Worm (Caenorhabditis elegans): ENCODE data around the gene K08B12.3.

The K08B12.3 gene

ce11 chrV:6222171-6222733 is 12.7 kb upstream of the K08B12.3 start (continued):
- no peak for TF ChIP-seq saeg-2 (GFP tag; IDR thresholded peaks at IDR 0.05)
- no peak for TF ChIP-seq Y105C5A.15 (GFP tag; IDR thresholded peaks at IDR 0.05)
- 0 out of 2 replicates have a peak, but pooled peaks have one; percentile 8 for TF ChIP-seq dmd-8 (GFP tag; IDR thresholded peaks at IDR 0.05)
- TF ChIP-seq set-16 (GFP tag; IDR thresholded peaks at IDR 0.05): peak; percentile 10; the same call in 1 of the 2 replicates
- no peak for TF ChIP-seq lin-39 (tag; optimal IDR thresholded peaks at IDR 0.05)

DNA sequence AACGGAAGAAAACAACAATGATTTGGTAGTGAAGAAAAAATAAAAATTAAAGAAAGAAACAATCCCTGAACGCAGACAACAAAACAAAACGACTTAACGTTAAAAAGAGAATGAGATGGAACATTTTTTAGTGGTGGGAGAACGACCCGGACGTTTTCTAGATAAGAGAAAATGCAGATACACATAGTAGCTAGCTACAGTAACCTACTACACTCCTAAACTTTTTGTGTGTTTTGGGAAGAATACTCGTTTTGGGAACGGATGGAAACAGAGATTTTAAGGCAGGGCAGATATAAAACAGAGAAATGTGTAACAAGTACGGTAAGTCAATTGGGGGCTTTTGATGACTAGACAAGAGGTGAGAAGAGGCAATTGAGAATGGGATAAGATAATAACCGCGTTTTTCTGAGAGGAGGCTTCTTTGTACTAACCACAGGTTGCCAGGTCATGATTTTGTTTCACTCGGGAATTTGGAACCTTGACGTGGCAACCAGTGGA is 12.1 kb upstream of the K08B12.3 start:
- TF ChIP-seq daf-16 (GFP tag; optimal IDR thresholded peaks at IDR 0.05) (no peak), daf-16 (tag; optimal IDR thresholded peaks at IDR 0.05) (peak; percentile 40), lin-1 (GFP tag; IDR thresholded peaks at IDR 0.05) (no peak; the same call in 1 of the 2 replicates), snpc-1.2 (GFP tag; IDR thresholded peaks at IDR 0.05) (no peak), daf-12 (tag; optimal IDR thresholded peaks at IDR 0.05) (no peak), F49E8.2 (tag; optimal IDR thresholded peaks at IDR 0.05; ENCODE audit: borderline replicate concordance) (no peak), T20F7.1 (GFP tag; optimal IDR thresholded peaks at IDR 0.05) (peak; percentile 2), jun-1 (tag; optimal IDR thresholded peaks at IDR 0.05) (peak; percentile 50), hmg-1.1 (GFP tag; IDR thresholded peaks at IDR 0.05) (no peak), unc-39 (tag; optimal IDR thresholded peaks at IDR 0.05) (no peak), nhr-11 (tag; optimal IDR thresholded peaks at IDR 0.05) (peak; percentile 23), aly-2 (tag; optimal IDR thresholded peaks at IDR 0.05) (no peak), hlh-30 (tag; optimal IDR thresholded peaks at IDR 0.05; ENCODE audit: insufficient read depth) (no peak), gei-8 (GFP tag; optimal IDR thresholded peaks at IDR 0.05) (peak; percentile 8), mep-1 (tag; optimal IDR thresholded peaks at IDR 0.05) (no peak), unc-62 (GFP tag; optimal IDR thresholded peaks at IDR 0.05 in 1 of 2) (peak in 1 of 2 experiments; percentile 99), unc-62 (tag; optimal IDR thresholded peaks at IDR 0.05) (no peak), nhr-48 (tag; optimal IDR thresholded peaks at IDR 0.05) (no peak), pqm-1 (tag; optimal IDR thresholded peaks at IDR 0.05) (peak; percentile 35), T26A8.4 (GFP tag; IDR thresholded peaks at IDR 0.05) (0 out of 2 replicates have a peak, but pooled peaks have one; percentile 12), tra-1 (GFP tag; IDR thresholded peaks at IDR 0.05) (peak; percentile 13; the same call in 1 of the 2 replicates), nhr-28 (tag; optimal IDR thresholded peaks at IDR 0.05) (peak; percentile 15), nhr-25 (tag; optimal IDR thresholded peaks at IDR 0.05; ENCODE audit: borderline replicate concordance, insufficient read depth) (peak; percentile 18), fkh-10 (GFP tag; optimal IDR thresholded peaks at IDR 0.05) (no peak), vab-7 (GFP tag; IDR thresholded peaks at IDR 0.05) (no peak), dve-1 (tag; optimal IDR thresholded peaks at IDR 0.05; ENCODE audit: insufficient read depth) (peak; percentile 42), zip-2 (tag; optimal IDR thresholded peaks at IDR 0.05) (no peak), D1046.2 (GFP tag; IDR thresholded peaks at IDR 0.05) (peak; percentile 31; the same call in 1 of the 2 replicates), nhr-102 (tag; optimal IDR thresholded peaks at IDR 0.05) (no peak)

- no peak for TF ChIP-seq attf-4 (tag; optimal IDR thresholded peaks at IDR 0.05)
- no peak for TF ChIP-seq spr-3 (GFP tag; optimal IDR thresholded peaks at IDR 0.05)
- no peak for TF ChIP-seq ces-1 (GFP tag; optimal IDR thresholded peaks at IDR 0.05)
- TF ChIP-seq duxl-1 (tag; optimal IDR thresholded peaks at IDR 0.05; ENCODE audit: poor library complexity): peak; percentile 48
- 0 out of 2 replicates have a peak, but pooled peaks have one; percentile 10 for TF ChIP-seq lim-7 (GFP tag; IDR thresholded peaks at IDR 0.05)
- 0 out of 2 replicates have a peak, but pooled peaks have one; percentile 7 for TF ChIP-seq lin-1 (GFP tag; IDR thresholded peaks at IDR 0.05)
- TF ChIP-seq egl-43 (GFP tag; IDR thresholded peaks at IDR 0.05): no peak
- peak; percentile 95 for TF ChIP-seq aha-1 (tag)
- TF ChIP-seq ama-1 (optimal IDR thresholded peaks at IDR 0.05): peak; percentile 50
- TF ChIP-seq zip-2 (tag; optimal IDR thresholded peaks at IDR 0.05): peak; percentile 34
- TF ChIP-seq nhr-6 (tag; optimal IDR thresholded peaks at IDR 0.05): no peak
- peak in 1 of 2 experiments; percentile 71 for TF ChIP-seq unc-62 (GFP tag; optimal IDR thresholded peaks at IDR 0.05 in 1 of 2)
- TF ChIP-seq unc-62 (tag; optimal IDR thresholded peaks at IDR 0.05): no peak
- TF ChIP-seq dve-1 (tag; optimal IDR thresholded peaks at IDR 0.05; ENCODE audit: insufficient read depth): no peak
- no peak for TF ChIP-seq hmg-1.1 (GFP tag; IDR thresholded peaks at IDR 0.05)
- TF ChIP-seq nhr-111 (GFP tag; optimal IDR thresholded peaks at IDR 0.05): no peak
- peak; percentile 4; the same call in 1 of the 2 replicates for TF ChIP-seq lin-38 (GFP tag; IDR thresholded peaks at IDR 0.05)
- peak; percentile 8 for TF ChIP-seq T20F7.1 (GFP tag; optimal IDR thresholded peaks at IDR 0.05)
- no peak for TF ChIP-seq tag-97 (GFP tag; IDR thresholded peaks at IDR 0.05)
- TF ChIP-seq zfp-3 (GFP tag; conservative IDR thresholded peaks at IDR 0.05): no peak; the same call in 1 of the 2 replicates
Observed at ce11 chrV:6223315-6224018, 11.5 kb upstream of the K08B12.3 start.
